Fruit fly (Drosophila melanogaster): ENCODE data around the gene gogo.

gogo gene

DNA sequence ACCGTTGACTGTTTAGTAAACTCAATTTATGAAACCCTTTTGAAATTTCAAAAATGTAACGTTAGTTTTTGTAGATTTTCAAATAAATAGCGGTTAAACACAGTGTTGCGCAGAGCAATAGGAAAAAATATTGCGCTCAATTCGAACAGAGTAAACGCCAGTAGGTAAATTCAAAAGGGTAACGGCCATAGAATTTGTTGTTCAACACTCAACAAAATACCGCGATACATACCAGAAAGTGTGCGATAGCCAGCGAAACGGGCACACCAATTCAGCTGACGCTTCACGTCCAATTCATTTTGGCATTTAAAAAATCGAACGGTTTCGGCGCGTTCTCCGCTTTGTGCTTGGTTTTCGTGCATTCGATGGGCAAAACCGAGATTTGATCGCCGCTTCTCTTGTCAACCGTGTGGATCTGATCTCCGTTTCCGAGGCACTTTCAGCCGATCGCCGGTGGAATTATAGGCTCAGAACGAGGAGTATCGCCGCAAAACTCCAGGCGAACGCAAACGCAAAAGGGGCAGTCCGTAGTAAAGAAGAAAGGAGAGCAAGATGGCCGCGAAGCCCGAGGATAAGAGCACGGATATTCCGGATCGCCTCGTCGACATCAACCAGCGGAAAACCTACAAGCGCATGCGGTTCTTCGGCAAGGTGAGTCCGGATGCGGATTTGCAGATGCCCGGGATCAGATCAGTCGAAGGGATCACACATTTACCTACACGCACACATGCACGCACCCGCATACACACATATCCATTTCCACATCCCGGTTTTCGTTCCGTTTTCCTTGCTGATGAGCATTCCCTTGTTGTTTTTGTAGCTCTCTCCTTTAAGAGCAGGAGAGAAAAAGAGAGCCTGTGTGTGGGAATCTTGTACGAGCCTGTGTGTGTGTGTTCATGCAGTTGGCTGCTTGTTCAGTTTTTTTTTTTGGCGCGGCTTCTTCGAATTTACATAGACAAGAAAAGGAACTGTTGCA lies 15.1 kb upstream of the gogo start:
- TF ChIP-seq CG3032 (tag; optimal IDR thresholded peaks at IDR 0.05) (peak; percentile 11), CG4318 (GFP tag; optimal IDR thresholded peaks at IDR 0.05) (no peak), CG6854 (GFP tag; optimal IDR thresholded peaks at IDR 0.05) (no peak), topi (GFP tag; optimal IDR thresholded peaks at IDR 0.05) (peak; percentile 23), cyc (GFP tag; optimal IDR thresholded peaks at IDR 0.05) (peak; percentile 36), CG1621 (tag; optimal IDR thresholded peaks at IDR 0.05) (peak; percentile 80), achi (GFP tag; optimal IDR thresholded peaks at IDR 0.05) (peak; percentile 63), CG34406 (GFP tag; optimal IDR thresholded peaks at IDR 0.05) (no peak), spab (GFP tag; optimal IDR thresholded peaks at IDR 0.05) (no peak), vri (GFP tag; optimal IDR thresholded peaks at IDR 0.05) (no peak), Sox102F (GFP tag; optimal IDR thresholded peaks at IDR 0.05) (no peak), fd59A (GFP tag; optimal IDR thresholded peaks at IDR 0.05) (no peak), lz (GFP tag; optimal IDR thresholded peaks at IDR 0.05) (peak; percentile 19), Eip78C (GFP tag) (peak; percentile 61), CG32006 (GFP tag; optimal IDR thresholded peaks at IDR 0.05) (no peak), Sox14 (GFP tag; optimal IDR thresholded peaks at IDR 0.05) (peak; percentile 47), CG8632 (GFP tag; optimal IDR thresholded peaks at IDR 0.05) (no peak), fkh (GFP tag; optimal IDR thresholded peaks at IDR 0.05) (no peak), Blimp-1 (GFP tag; optimal IDR thresholded peaks at IDR 0.05) (no peak), svp (GFP tag) (no peak), CG6792 (GFP tag; optimal IDR thresholded peaks at IDR 0.05) (no peak), CG8119 (GFP tag; IDR thresholded peaks at IDR 0.05) (no peak), esn (GFP tag; optimal IDR thresholded peaks at IDR 0.05) (peak; percentile 33), CG6276 (GFP tag; optimal IDR thresholded peaks at IDR 0.05) (no peak), CG9139 (GFP tag; optimal IDR thresholded peaks at IDR 0.05) (no peak), CG31627 (GFP tag; optimal IDR thresholded peaks at IDR 0.05) (peak; percentile 27)

DNA sequence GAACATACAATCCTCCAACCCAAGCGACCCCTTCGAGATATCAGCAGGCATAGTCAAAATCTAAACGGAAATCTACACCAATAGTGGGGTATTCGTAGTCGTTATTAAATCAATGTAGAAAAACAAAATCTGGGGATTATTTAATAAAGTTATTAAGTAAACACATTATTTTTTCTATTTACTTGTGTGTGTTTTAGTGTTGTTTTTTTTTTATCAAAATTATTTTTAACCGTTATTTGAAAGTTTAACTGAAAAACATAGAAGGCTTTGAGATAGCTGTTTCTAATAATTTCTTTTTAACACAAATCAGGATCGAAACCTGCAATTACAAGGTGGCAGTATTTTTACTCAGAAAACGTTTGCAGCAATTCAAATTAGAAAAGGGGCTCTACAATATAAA lies 14.4 kb upstream of the gogo start, which contains the start of gene polo:
TSS of gene polo (plus strand) at position 301 of the 400 bp plus-strand sequence.
- TF ChIP-seq Eip75B (GFP tag; optimal IDR thresholded peaks at IDR 0.05) = no peak
- TF ChIP-seq CG11902 (GFP tag; optimal IDR thresholded peaks at IDR 0.05) = no peak
- no peak for TF ChIP-seq CG7368 (GFP tag; optimal IDR thresholded peaks at IDR 0.05)
- no peak for TF ChIP-seq cyc (GFP tag; optimal IDR thresholded peaks at IDR 0.05)
- no peak for TF ChIP-seq CG6163 (GFP tag; IDR thresholded peaks at IDR 0.05)
- TF ChIP-seq vri (GFP tag; optimal IDR thresholded peaks at IDR 0.05) = no peak
- no peak for TF ChIP-seq CG6854 (GFP tag; optimal IDR thresholded peaks at IDR 0.05)
- TF ChIP-seq dsx (GFP tag; optimal IDR thresholded peaks at IDR 0.05; ENCODE audit: poor library complexity, severe bottlenecking) = no peak
- TF ChIP-seq Blimp-1 (GFP tag; optimal IDR thresholded peaks at IDR 0.05) = no peak
- TF ChIP-seq ss (GFP tag; optimal IDR thresholded peaks at IDR 0.05) = no peak
- no peak for TF ChIP-seq acj6 (GFP tag; optimal IDR thresholded peaks at IDR 0.05)
- TF ChIP-seq svp (GFP tag) = no peak
- no peak for TF ChIP-seq Smox (GFP tag; optimal IDR thresholded peaks at IDR 0.05)
- no peak for TF ChIP-seq CG8319 (GFP tag; optimal IDR thresholded peaks at IDR 0.05)
- no peak for TF ChIP-seq CG11294 (GFP tag; IDR thresholded peaks at IDR 0.05)
- no peak for TF ChIP-seq Hr4 (GFP tag; optimal IDR thresholded peaks at IDR 0.05)
- TF ChIP-seq CG6808 (GFP tag; optimal IDR thresholded peaks at IDR 0.05) = no peak
